Worm (Caenorhabditis elegans) whole organism, midembryonic: Measurements from ENCODE around the gene cyb-2.1.
A peak's percentile ranks its signal among the peaks of the same experiment; 100 is the strongest.

Experiments
- T22C8.4 ChIP-seq: fragments of 200-800 bp; sonication (Bioruptor generic); IDR thresholded peaks from 2 replicates; pipeline ENCODE4 v1.3.6; 2022; ENCODE audit warnings: missing genetic modification characterization, missing compliant biosample characterization
- cog-1 ChIP-seq: sonication (generic microtip); optimal IDR thresholded peaks from 2 replicates; lab custom pipeline; 2016; ENCODE audit warnings: missing genetic modification characterization, missing compliant biosample characterization
- flt-1 ChIP-seq: fragments of 200-800 bp; sonication (Bioruptor generic); IDR thresholded peaks from 2 replicates; pipeline ENCODE4 v1.3.6; 2022; ENCODE audit warnings: missing genetic modification characterization, missing compliant biosample characterization
- klf-2 ChIP-seq: fragments of 200-800 bp; sonication (Bioruptor generic); conservative IDR thresholded peaks from 2 replicates; pipeline ENCODE4 v1.3.6; 2022; ENCODE audit warnings: missing genetic modification reagents, missing genetic modification characterization, missing compliant biosample characterization
- med-1 ChIP-seq: sonication (generic microtip); optimal IDR thresholded peaks from 2 replicates; lab custom pipeline; 2017; ENCODE audit warnings: missing genetic modification characterization, mild to moderate bottlenecking, missing compliant biosample characterization, antibody characterized with exemption, missing genetic modification reagents; ENCODE audit not compliant: insufficient read depth
- ref-1 ChIP-seq: fragments of 200-800 bp; sonication (Bioruptor generic); conservative IDR thresholded peaks from 2 replicates; pipeline ENCODE4 v1.3.6; 2022; ENCODE audit warnings: missing genetic modification reagents, missing genetic modification characterization, missing compliant biosample characterization
- tab-1 ChIP-seq: fragments of 200-800 bp; sonication (Bioruptor generic); IDR thresholded peaks from 2 replicates; pipeline ENCODE4 v1.3.6; 2022; ENCODE audit warnings: missing genetic modification characterization, missing compliant biosample characterization
- ztf-23 ChIP-seq: fragments of 200-800 bp; sonication (Bioruptor generic); IDR thresholded peaks from 2 replicates; pipeline ENCODE4 v1.3.6; 2022; ENCODE audit warnings: missing genetic modification reagents, missing genetic modification characterization, missing compliant biosample characterization
- ztf-29 ChIP-seq: fragments of 200-800 bp; sonication (Bioruptor generic); IDR thresholded peaks from 2 replicates; pipeline ENCODE4 v1.3.6; 2022; ENCODE audit warnings: missing genetic modification reagents, missing genetic modification characterization, missing compliant biosample characterization

The cyb-2.1 gene

ce11 chrIV:11015881-11016280 lies 30.1 kb downstream of the cyb-2.1 start, which contains the start of gene F13H10.3:
Gene F13H10.3 (minus strand): TSS chrIV:11015953.
- TF ChIP-seq tab-1 (GFP tag; lab: Robert Waterston, UW) (no peak), ref-1 (GFP tag; lab: Robert Waterston, UW) (no peak), T22C8.4 (no peak), ztf-23 (GFP tag; lab: Robert Waterston, UW) (no peak), med-1 (no peak), klf-2 (no peak), flt-1 (no peak), ztf-29 (no peak), cog-1 (tag; lab: Kevin White, UChicago) (no peak)

ce11 chrIV:11019962-11020550 lies 34.3 kb downstream of the cyb-2.1 start, which contains the start of gene F13H10.8:
Gene F13H10.8 (plus strand): TSS chrIV:11020517.
- TF ChIP-seq flt-1 (no peak), T22C8.4 (no peak), ref-1 (GFP tag; lab: Robert Waterston, UW) (no peak), klf-2 (no peak), ztf-29 (no peak), cog-1 (tag; lab: Kevin White, UChicago) (no peak), ztf-23 (GFP tag; lab: Robert Waterston, UW) (no peak), med-1 (no peak), tab-1 (GFP tag; lab: Robert Waterston, UW) (no peak)

- TF ChIP-seq flt-1, result no peak
- TF ChIP-seq T22C8.4, result no peak
- no peak for TF ChIP-seq ref-1 (GFP tag; lab: Robert Waterston, UW)
- TF ChIP-seq med-1, result no peak
- TF ChIP-seq tab-1 (GFP tag; lab: Robert Waterston, UW), result no peak
- TF ChIP-seq cog-1 (tag; lab: Kevin White, UChicago), result no peak
- no peak for TF ChIP-seq ztf-29
- TF ChIP-seq ztf-23 (GFP tag; lab: Robert Waterston, UW), result no peak
- no peak for TF ChIP-seq klf-2
Measured at ce11 chrIV:11021512-11022268, 35.9 kb downstream of the cyb-2.1 start, which contains the start of gene mogs-1. Gene mogs-1 (minus strand): TSS chrIV:11021928.

- TF ChIP-seq ztf-23 (GFP tag; lab: Robert Waterston, UW) (no peak), klf-2 (no peak), ztf-29 (no peak), cog-1 (tag; lab: Kevin White, UChicago) (no peak)
Measured at ce11 chrIV:11022303-11022702, 36.5 kb downstream of the cyb-2.1 start, which contains the start of gene alh-3. Gene alh-3 (plus strand): TSS chrIV:11022603.

ce11 chrIV:11025941-11026340 lies 40.2 kb downstream of the cyb-2.1 start:
- peak; percentile 99 for TF ChIP-seq ref-1 (GFP tag; lab: Robert Waterston, UW)
- peak; percentile 97 for TF ChIP-seq ztf-23 (GFP tag; lab: Robert Waterston, UW)
- peak; percentile 99 for TF ChIP-seq flt-1
- TF ChIP-seq tab-1 (GFP tag; lab: Robert Waterston, UW), result peak; percentile 100
- TF ChIP-seq T22C8.4, result peak; percentile 96
- peak; percentile 97 for TF ChIP-seq ztf-29
- TF ChIP-seq cog-1 (tag; lab: Kevin White, UChicago), result peak; percentile 99
- peak; percentile 97 for TF ChIP-seq klf-2
- TF ChIP-seq med-1, result peak; percentile 94

- TF ChIP-seq med-1 (no peak), T22C8.4 (0 out of 2 replicates have a peak, but pooled peaks have one; percentile 11)
Measured at ce11 chrIV:11026648-11027047, 40.9 kb downstream of the cyb-2.1 start.

- TF ChIP-seq ztf-29 (no peak), med-1 (no peak), flt-1 (peak; percentile 76; the same call in 1 of the 2 replicates), klf-2 (no peak), ztf-23 (GFP tag; lab: Robert Waterston, UW) (no peak), tab-1 (GFP tag; lab: Robert Waterston, UW) (no peak), cog-1 (tag; lab: Kevin White, UChicago) (peak; percentile 76), T22C8.4 (no peak), ref-1 (GFP tag; lab: Robert Waterston, UW) (no peak)
Measured at ce11 chrIV:11027560-11027959, 41.8 kb downstream of the cyb-2.1 start.

- TF ChIP-seq tab-1 (GFP tag; lab: Robert Waterston, UW), result no peak
- no peak for TF ChIP-seq T22C8.4
- TF ChIP-seq ref-1 (GFP tag; lab: Robert Waterston, UW), result no peak
- no peak for TF ChIP-seq klf-2
- TF ChIP-seq med-1, result no peak
- no peak for TF ChIP-seq ztf-29
- TF ChIP-seq ztf-23 (GFP tag; lab: Robert Waterston, UW), result no peak
- no peak for TF ChIP-seq cog-1 (tag; lab: Kevin White, UChicago)
- no peak for TF ChIP-seq flt-1
Measured at ce11 chrIV:11029412-11029811, 43.6 kb downstream of the cyb-2.1 start, which contains the start of gene hrg-5. Gene hrg-5 (minus strand): TSS chrIV:11029428.

ce11 chrIV:11030117-11030516 lies 44.3 kb downstream of the cyb-2.1 start:
- TF ChIP-seq ztf-29 (no peak), cog-1 (tag; lab: Kevin White, UChicago) (no peak), med-1 (no peak), klf-2 (no peak), ref-1 (GFP tag; lab: Robert Waterston, UW) (no peak), tab-1 (GFP tag; lab: Robert Waterston, UW) (no peak), ztf-23 (GFP tag; lab: Robert Waterston, UW) (no peak), T22C8.4 (no peak), flt-1 (no peak)

- TF ChIP-seq ztf-29 (no peak), cog-1 (tag; lab: Kevin White, UChicago) (no peak), T22C8.4 (no peak)
Measured at ce11 chrIV:11030893-11031292, 45.1 kb downstream of the cyb-2.1 start, which contains the start of gene hrg-4. Gene hrg-4 (minus strand): TSS chrIV:11030993.
